Fruit fly (Drosophila melanogaster) whole organism: ENCODE results near the gene janB.

ENCODE experiments used
- CG8478 ChIP-seq: fragments of >200 bp; optimal IDR thresholded peaks from 2 replicates; lab custom pipeline; 2018; ENCODE audit warnings: inconsistent platforms
- Dll ChIP-seq: fragments of >200 bp; optimal IDR thresholded peaks from 2 replicates; lab custom pipeline; 2017
- EcR ChIP-seq, 2 experiments: fragments of >200 bp; optimal IDR thresholded peaks; 2 replicates each; lab custom pipeline; 2017; ENCODE audit warnings: missing biosample characterization in 2 of 2, missing genetic modification characterization in 2 of 2, missing genetic modification reagents in 2 of 2
- usp ChIP-seq: fragments of >200 bp; optimal IDR thresholded peaks from 2 replicates; lab custom pipeline; 2017; ENCODE audit warnings: missing biosample characterization, missing genetic modification characterization, mixed read lengths

DNA sequence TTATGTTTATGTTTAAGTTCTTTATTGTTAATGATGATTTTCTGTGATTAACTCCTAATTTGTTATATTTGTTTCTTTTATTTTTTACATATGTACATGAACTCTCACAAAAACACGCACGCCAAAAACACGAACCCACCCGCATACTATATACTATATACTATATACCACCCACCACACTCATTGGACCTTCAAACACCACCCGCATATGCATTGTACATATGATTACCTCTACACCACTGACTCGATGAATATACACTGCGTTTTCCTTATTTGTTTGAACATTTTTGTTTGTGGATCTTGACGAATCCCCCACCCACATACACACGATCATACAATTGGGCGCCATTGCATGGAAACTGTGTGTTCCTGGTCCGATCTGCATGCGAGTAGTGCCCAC, 6.2 kb downstream of the janB start:
- TF ChIP-seq Dll (no peak), usp (no peak), EcR (GFP tag; optimal IDR thresholded peaks at IDR 0.05; lab: Kevin White, UChicago) (no peak), CG8478 (lab: Kevin White, UChicago) (no peak)
